Worm (Caenorhabditis elegans) whole organism, L2 larva: ENCODE results near the gene rab-19.

Experiments used
- F13H6.1 ChIP-seq: sonication (generic microtip); optimal IDR thresholded peaks from 2 replicates; lab custom pipeline; 2016; ENCODE audit warnings: missing genetic modification characterization, missing compliant biosample characterization
- Y55F3AM.14 ChIP-seq: fragments of 200-800 bp; sonication (Bioruptor generic); optimal IDR thresholded peaks from 2 replicates; lab custom pipeline; 2018; ENCODE audit warnings: mild to moderate bottlenecking, missing genetic modification characterization, missing compliant biosample characterization
- ZK546.5 ChIP-seq: sonication (generic microtip); optimal IDR thresholded peaks from 2 replicates; lab custom pipeline; 2017; ENCODE audit warnings: missing biosample characterization, missing genetic modification characterization
- alr-1 ChIP-seq: fragments of 150-350 bp; optimal IDR thresholded peaks from 2 replicates; lab custom pipeline; 2014; ENCODE audit warnings: missing biosample characterization, missing genetic modification characterization
- aly-2 ChIP-seq: fragments of 150-350 bp; optimal IDR thresholded peaks from 2 replicates; lab custom pipeline; 2014; ENCODE audit warnings: missing biosample characterization, missing genetic modification characterization
- ama-1 ChIP-seq: fragments of 150-350 bp; optimal IDR thresholded peaks from 2 replicates; lab custom pipeline; 2018; ENCODE audit warnings: inconsistent platforms
- ceh-16 ChIP-seq: fragments of 150-350 bp; optimal IDR thresholded peaks from 2 replicates; lab custom pipeline; 2014; ENCODE audit warnings: missing biosample characterization, missing genetic modification characterization
- crh-2 ChIP-seq: sonication (generic microtip); optimal IDR thresholded peaks from 2 replicates; lab custom pipeline; 2017; ENCODE audit warnings: missing biosample characterization, missing genetic modification characterization
- dmd-4 ChIP-seq: sonication (generic microtip); optimal IDR thresholded peaks from 2 replicates; lab custom pipeline; 2017; ENCODE audit warnings: missing biosample characterization, missing genetic modification characterization
- egl-27 ChIP-seq: sonication (generic microtip); optimal IDR thresholded peaks from 3 replicates; lab custom pipeline; 2017; ENCODE audit warnings: missing biosample characterization, missing genetic modification reagents, missing genetic modification characterization
- elt-1 ChIP-seq: fragments of 150-350 bp; optimal IDR thresholded peaks from 2 replicates; lab custom pipeline; 2014; ENCODE audit warnings: missing biosample characterization, missing genetic modification characterization
- elt-3 ChIP-seq: sonication (generic microtip); optimal IDR thresholded peaks from 2 replicates; lab custom pipeline; 2017; ENCODE audit warnings: missing biosample characterization, missing genetic modification characterization
- fos-1 ChIP-seq: fragments of 150-350 bp; optimal IDR thresholded peaks from 2 replicates; lab custom pipeline; 2014; ENCODE audit warnings: missing biosample characterization, missing genetic modification characterization
- gmeb-1 ChIP-seq: fragments of 150-350 bp; optimal IDR thresholded peaks from 2 replicates; lab custom pipeline; 2014; ENCODE audit warnings: missing biosample characterization, missing genetic modification characterization
- lin-11 ChIP-seq: fragments of 150-350 bp; sonication (generic microtip); optimal IDR thresholded peaks from 2 replicates; lab custom pipeline; 2014; ENCODE audit warnings: missing biosample characterization, missing genetic modification characterization, inconsistent platforms, mixed read lengths
- lin-13 ChIP-seq: fragments of 150-350 bp; optimal IDR thresholded peaks from 2 replicates; lab custom pipeline; 2014; ENCODE audit warnings: missing biosample characterization, missing genetic modification reagents, missing genetic modification characterization
- lin-39 ChIP-seq: fragments of 150-350 bp; optimal IDR thresholded peaks from 2 replicates; lab custom pipeline; 2014; ENCODE audit warnings: missing biosample characterization, missing genetic modification reagents, missing genetic modification characterization
- lsy-2 ChIP-seq, 2 experiments: fragments of 150-350 bp in 1 of 2; sonication (generic microtip) in 1 of 2; optimal IDR thresholded peaks; 2 replicates each; lab custom pipeline; 2014 to 2017; ENCODE audit warnings: missing biosample characterization in 2 of 2, missing genetic modification characterization in 2 of 2
- mab-5 ChIP-seq: fragments of 150-350 bp; optimal IDR thresholded peaks from 2 replicates; lab custom pipeline; 2014; ENCODE audit warnings: missing biosample characterization, missing genetic modification characterization
- mbf-1 ChIP-seq: sonication (generic microtip); optimal IDR thresholded peaks from 2 replicates; lab custom pipeline; 2017; ENCODE audit warnings: missing biosample characterization, missing genetic modification characterization
- nhr-11 ChIP-seq: fragments of 150-350 bp; optimal IDR thresholded peaks from 2 replicates; lab custom pipeline; 2014; ENCODE audit warnings: missing biosample characterization, missing genetic modification characterization
- nhr-129 ChIP-seq: fragments of 150-350 bp; optimal IDR thresholded peaks from 2 replicates; lab custom pipeline; 2014; ENCODE audit warnings: missing biosample characterization, missing genetic modification characterization
- nhr-21 ChIP-seq: fragments of 150-350 bp; optimal IDR thresholded peaks from 2 replicates; lab custom pipeline; 2014; ENCODE audit warnings: missing biosample characterization, missing genetic modification characterization
- nhr-25 ChIP-seq: fragments of 150-350 bp; sonication (generic microtip); optimal IDR thresholded peaks from 3 replicates; lab custom pipeline; 2014; ENCODE audit warnings: missing biosample characterization, missing genetic modification characterization
- nhr-6 ChIP-seq: fragments of 150-350 bp; optimal IDR thresholded peaks from 2 replicates; lab custom pipeline; 2014; ENCODE audit warnings: missing biosample characterization, missing genetic modification characterization
- nhr-77 ChIP-seq: fragments of 150-350 bp; optimal IDR thresholded peaks from 2 replicates; lab custom pipeline; 2014; ENCODE audit warnings: missing biosample characterization, missing genetic modification characterization
- sem-4 ChIP-seq: fragments of 150-350 bp; optimal IDR thresholded peaks from 2 replicates; lab custom pipeline; 2014; ENCODE audit warnings: missing biosample characterization, missing genetic modification reagents, missing genetic modification characterization
- skn-1 ChIP-seq: sonication (generic microtip); optimal IDR thresholded peaks from 2 replicates; lab custom pipeline; 2017; ENCODE audit warnings: missing biosample characterization, missing genetic modification characterization
- sma-9 ChIP-seq, 2 experiments: fragments of 150-350 bp in 1 of 2; sonication (generic microtip) in 1 of 2; optimal IDR thresholded peaks; 2 replicates each; lab custom pipeline; 2014 to 2016; ENCODE audit warnings: missing genetic modification characterization in 2 of 2, mild to moderate bottlenecking in 1 of 2, missing biosample characterization in 1 of 2, missing compliant biosample characterization in 1 of 2, missing genetic modification reagents in 1 of 2, moderate library complexity in 1 of 2
- snpc-4 ChIP-seq: fragments of 150-350 bp; optimal IDR thresholded peaks from 2 replicates; lab custom pipeline; 2014; ENCODE audit warnings: missing biosample characterization, missing genetic modification characterization
- unc-55 ChIP-seq: fragments of 150-350 bp; sonication (generic microtip); optimal IDR thresholded peaks from 3 replicates; lab custom pipeline; 2014; ENCODE audit warnings: missing biosample characterization, missing genetic modification reagents, missing genetic modification characterization
- zag-1 ChIP-seq: fragments of 150-350 bp; optimal IDR thresholded peaks from 2 replicates; lab custom pipeline; 2014; ENCODE audit warnings: missing biosample characterization, missing genetic modification characterization
- ztf-4 ChIP-seq: fragments of 150-350 bp; optimal IDR thresholded peaks from 2 replicates; lab custom pipeline; 2014; ENCODE audit warnings: missing biosample characterization, missing genetic modification characterization

rab-19 gene

DNA sequence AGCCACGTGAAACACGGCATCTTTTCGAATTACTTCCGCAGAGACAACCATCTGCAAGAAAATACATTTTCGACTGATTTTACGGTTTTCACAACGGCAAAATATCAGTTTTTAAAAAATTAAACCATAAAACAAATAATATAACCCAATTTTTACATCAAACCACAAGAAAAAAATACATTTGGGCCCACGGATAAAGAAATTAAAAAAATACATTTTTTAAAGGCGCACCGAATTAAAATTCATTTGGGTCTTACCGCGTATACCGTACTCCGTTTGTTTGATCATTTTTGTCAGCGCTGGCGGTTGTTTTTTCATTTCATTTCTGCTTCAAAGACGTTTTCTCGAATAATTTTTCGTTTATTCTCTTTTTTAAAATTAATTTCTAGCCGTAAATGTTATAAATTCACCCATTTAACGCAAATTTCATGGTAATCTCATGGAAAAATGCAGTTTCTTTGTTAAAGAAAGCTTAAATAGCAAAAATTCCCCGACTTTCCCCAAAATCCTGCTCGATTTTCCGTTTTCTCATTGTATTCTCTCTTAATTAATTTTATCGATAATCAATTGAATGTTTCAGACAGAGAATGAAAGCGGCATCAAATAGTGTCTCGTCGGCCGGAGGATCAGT is 30.9 kb downstream of the rab-19 start, which contains the start of the genes rec-8 and mex-5:
Gene rec-8, minus strand, starts transcription at position 51 of the 631 bp plus-strand sequence.
Gene mex-5, plus strand, starts transcription at position 581 of the 631 bp plus-strand sequence.
- no peak for TF ChIP-seq egl-27 (tag; lab: Kevin White, UChicago)
- no peak for TF ChIP-seq sem-4 (tag; lab: Kevin White, UChicago)
- no peak for TF ChIP-seq nhr-129 (tag; lab: Kevin White, UChicago)
- no peak for TF ChIP-seq ZK546.5 (tag; lab: Kevin White, UChicago)
- TF ChIP-seq ama-1 (lab: Kevin White, UChicago), result no peak
- no peak for TF ChIP-seq gmeb-1 (tag; lab: Kevin White, UChicago)
- no peak for TF ChIP-seq ceh-16 (tag; lab: Kevin White, UChicago)
- no peak for TF ChIP-seq lin-11 (tag; lab: Kevin White, UChicago)
- TF ChIP-seq snpc-4, result no peak
- no peak for TF ChIP-seq mbf-1 (tag; lab: Kevin White, UChicago)
- no peak for TF ChIP-seq lsy-2 (tag; optimal IDR thresholded peaks at IDR 0.05; lab: Kevin White, UChicago)
- no peak for TF ChIP-seq nhr-25
- no peak for TF ChIP-seq dmd-4 (tag; lab: Kevin White, UChicago)
- no peak for TF ChIP-seq F13H6.1 (tag; lab: Kevin White, UChicago)
- no peak for TF ChIP-seq zag-1 (tag; lab: Kevin White, UChicago)
- no peak for TF ChIP-seq ztf-4 (tag; lab: Kevin White, UChicago)
- TF ChIP-seq elt-3 (tag; lab: Kevin White, UChicago), result no peak
- TF ChIP-seq, all 48 proteins: peak for 0

- no peak for TF ChIP-seq alr-1 (tag; lab: Kevin White, UChicago)
- no peak for TF ChIP-seq lin-39
- no peak for TF ChIP-seq nhr-77 (tag; lab: Kevin White, UChicago)
- TF ChIP-seq lin-13 (GFP tag; lab: Kevin White, UChicago), result no peak
- no peak for TF ChIP-seq sem-4 (tag; lab: Kevin White, UChicago)
- no peak for TF ChIP-seq nhr-25
- TF ChIP-seq skn-1 (tag; lab: Kevin White, UChicago), result no peak
- TF ChIP-seq F13H6.1 (tag; lab: Kevin White, UChicago), result no peak
- TF ChIP-seq zag-1 (tag; lab: Kevin White, UChicago), result no peak
- TF ChIP-seq mab-5 (tag; lab: Kevin White, UChicago), result no peak
- no peak for TF ChIP-seq Y55F3AM.14 (GFP tag; lab: Kevin White, UChicago)
- no peak for TF ChIP-seq lin-11 (tag; lab: Kevin White, UChicago)
- no peak for TF ChIP-seq aly-2 (tag; lab: Kevin White, UChicago)
- no peak for TF ChIP-seq elt-3 (tag; lab: Kevin White, UChicago)
Measured at ce11 chrIV:13348592-13348991, 35.6 kb downstream of the rab-19 start, which contains the start of gene W02A2.12. W02A2.12 (minus strand) TSS chrIV:13348831.

ce11 chrIV:13347232-13347715 is 36.9 kb downstream of the rab-19 start, which contains the start of gene W02A2.9:
W02A2.9 (plus strand) TSS chrIV:13347665.
- TF ChIP-seq nhr-6 (tag; lab: Kevin White, UChicago) (no peak), unc-55 (GFP tag; lab: Kevin White, UChicago) (no peak), nhr-129 (tag; lab: Kevin White, UChicago) (peak; percentile 30), crh-2 (tag; lab: Kevin White, UChicago) (peak; percentile 43), gmeb-1 (tag; lab: Kevin White, UChicago) (peak; percentile 21), sma-9 (GFP tag; optimal IDR thresholded peaks at IDR 0.05; lab: Kevin White, UChicago) (peak; percentile 74), sma-9 (tag; optimal IDR thresholded peaks at IDR 0.05; lab: Kevin White, UChicago) (no peak), fos-1 (tag; lab: Kevin White, UChicago) (peak; percentile 93)

- TF ChIP-seq skn-1 (tag; lab: Kevin White, UChicago) (no peak), nhr-11 (no peak), fos-1 (tag; lab: Kevin White, UChicago) (peak; percentile 73), elt-1 (no peak), ZK546.5 (tag; lab: Kevin White, UChicago) (no peak), gmeb-1 (tag; lab: Kevin White, UChicago) (peak; percentile 13), nhr-21 (tag; lab: Kevin White, UChicago) (no peak), nhr-129 (tag; lab: Kevin White, UChicago) (peak; percentile 63), aly-2 (tag; lab: Kevin White, UChicago) (no peak), F13H6.1 (tag; lab: Kevin White, UChicago) (peak; percentile 9), sma-9 (GFP tag; optimal IDR thresholded peaks at IDR 0.05; lab: Kevin White, UChicago) (peak; percentile 61), sma-9 (tag; optimal IDR thresholded peaks at IDR 0.05; lab: Kevin White, UChicago) (no peak), mbf-1 (tag; lab: Kevin White, UChicago) (no peak)
- TF ChIP-seq, all 48 proteins: peak for 5
Measured at ce11 chrIV:13346078-13346477, 38.1 kb downstream of the rab-19 start.
